Worm (Caenorhabditis elegans): ENCODE measurements around the gene nep-6.

ce11 chrII:3446647-3447046 is 30.0 kb downstream of the nep-6 start, which contains the start of the genes C16C8.20 and gldi-6:
- TF ChIP-seq ama-1 (optimal IDR thresholded peaks at IDR 0.05): no peak
- TF ChIP-seq hmg-4 (GFP tag; optimal IDR thresholded peaks at IDR 0.05): no peak
- no peak for TF ChIP-seq tbx-37 (GFP tag; conservative IDR thresholded peaks at IDR 0.05)
- no peak for TF ChIP-seq B0310.2 (tag; optimal IDR thresholded peaks at IDR 0.05)
- TF ChIP-seq ceh-13 (GFP tag; optimal IDR thresholded peaks at IDR 0.05): no peak

All from whole organism, early embryonic.